Fruit fly (Drosophila melanogaster): ENCODE measurements around the gene CG15535.

CG15535 gene

dm6 chr3R:30459066-30459935, 35.6 kb upstream of the CG15535 start, which contains the start of the genes CG2224 and CDase (continued):
- TF ChIP-seq CG4730 (GFP tag; IDR thresholded peaks at IDR 0.05) (no peak), sr (GFP tag; IDR thresholded peaks at IDR 0.05) (peak; percentile 77; the same call in 2 of the 3 replicates), CG7839 (tag; optimal IDR thresholded peaks at IDR 0.05) (no peak), dan (GFP tag; IDR thresholded peaks at IDR 0.05) (no peak), CG2129 (GFP tag; IDR thresholded peaks at IDR 0.05; ENCODE audit: partially characterized antibody) (peak; percentile 63; the same call in 1 of the 2 replicates), CG4617 (GFP tag; optimal IDR thresholded peaks at IDR 0.05; ENCODE audit: borderline replicate concordance) (peak; percentile 16), Opbp (GFP tag; IDR thresholded peaks at IDR 0.05; ENCODE audit: partially characterized antibody) (peak; percentile 90; the same call in 2 of the 3 replicates), CG7963 (GFP tag; IDR thresholded peaks at IDR 0.05; ENCODE audit: partially characterized antibody) (peak; percentile 87), CG14860 (GFP tag; IDR thresholded peaks at IDR 0.05; ENCODE audit: partially characterized antibody) (peak; percentile 89), Sry-δ (GFP tag; optimal IDR thresholded peaks at IDR 0.05) (peak; percentile 68), hbn (GFP tag; IDR thresholded peaks at IDR 0.05; ENCODE audit: partially characterized antibody) (peak; percentile 97), PHDP (tag; optimal IDR thresholded peaks at IDR 0.05) (peak; percentile 8), inv (GFP tag; IDR thresholded peaks at IDR 0.05; ENCODE audit: partially characterized antibody) (peak; percentile 72), amos (GFP tag; IDR thresholded peaks at IDR 0.05; ENCODE audit: partially characterized antibody) (peak; percentile 89), HmgD (GFP tag; optimal IDR thresholded peaks at IDR 0.05) (no peak), exex (tag; optimal IDR thresholded peaks at IDR 0.05) (peak; percentile 71), unc-4 (GFP tag; IDR thresholded peaks at IDR 0.05; ENCODE audit: partially characterized antibody) (peak; percentile 96), CG10654 (GFP tag; optimal IDR thresholded peaks at IDR 0.05) (no peak), sna (GFP tag; IDR thresholded peaks at IDR 0.05; ENCODE audit: partially characterized antibody) (peak; percentile 95)

- TF ChIP-seq CG6254 (GFP tag; optimal IDR thresholded peaks at IDR 0.05) = no peak
- TF ChIP-seq rib (GFP tag; IDR thresholded peaks at IDR 0.05) = no peak
- TF ChIP-seq h (optimal IDR thresholded peaks at IDR 0.05) = no peak
- TF ChIP-seq CG6791 (GFP tag; IDR thresholded peaks at IDR 0.05; ENCODE audit: partially characterized antibody) = no peak
- TF ChIP-seq onecut (GFP tag; IDR thresholded peaks at IDR 0.05) = peak; percentile 41
- no peak for TF ChIP-seq CG16863 (GFP tag; optimal IDR thresholded peaks at IDR 0.05)
- 0 out of 3 replicates have a peak, but pooled peaks have one; percentile 20 for TF ChIP-seq HLH4C (GFP tag; IDR thresholded peaks at IDR 0.05; ENCODE audit: partially characterized antibody)
- TF ChIP-seq CG3163 (GFP tag; optimal IDR thresholded peaks at IDR 0.05) = no peak
- peak; percentile 55 for TF ChIP-seq CG17802 (tag; optimal IDR thresholded peaks at IDR 0.05)
- TF ChIP-seq Dek (tag; optimal IDR thresholded peaks at IDR 0.05) = no peak
- no peak for TF ChIP-seq hb (GFP tag; IDR thresholded peaks at IDR 0.05; ENCODE audit: partially characterized antibody)
- no peak for TF ChIP-seq lilli (GFP tag; optimal IDR thresholded peaks at IDR 0.05)
- no peak for TF ChIP-seq Myb (GFP tag; optimal IDR thresholded peaks at IDR 0.05)
- no peak for TF ChIP-seq Nf-YC (tag; optimal IDR thresholded peaks at IDR 0.05)
- TF ChIP-seq Dad (GFP tag; optimal IDR thresholded peaks at IDR 0.05) = no peak
- TF ChIP-seq Dp (GFP tag; optimal IDR thresholded peaks at IDR 0.05) = peak; percentile 25
- TF ChIP-seq Dfd (GFP tag; optimal IDR thresholded peaks at IDR 0.05) = peak in 1 of 2 experiments; percentile 26
- TF ChIP-seq pros (GFP tag; optimal IDR thresholded peaks at IDR 0.05) = no peak
- no peak for TF ChIP-seq esg (GFP tag; conservative IDR thresholded peaks at IDR 0.05)
- no peak for TF ChIP-seq Bgb (GFP tag; IDR thresholded peaks at IDR 0.05; ENCODE audit: partially characterized antibody)
- no peak for TF ChIP-seq CG8944 (GFP tag; optimal IDR thresholded peaks at IDR 0.05)
- TF ChIP-seq slou (GFP tag; optimal IDR thresholded peaks at IDR 0.05) = no peak
- TF ChIP-seq CG8478 (optimal IDR thresholded peaks at IDR 0.05) = peak; percentile 24
- no peak for TF ChIP-seq Vsx1 (GFP tag; optimal IDR thresholded peaks at IDR 0.05)
- no peak for TF ChIP-seq CG4404 (GFP tag; IDR thresholded peaks at IDR 0.05)
- no peak for TF ChIP-seq CG17361 (GFP tag; IDR thresholded peaks at IDR 0.05)
- peak; percentile 40; the same call in 1 of the 2 replicates for TF ChIP-seq E2f2 (GFP tag; IDR thresholded peaks at IDR 0.05)
- peak; percentile 88 for TF ChIP-seq CTCF (GFP tag; optimal IDR thresholded peaks at IDR 0.05)
These were observed 32.3 kb upstream of the CG15535 start, which contains the start of gene aralar1 for dm6 chr3R:30455817-30456544. Gene aralar1 (minus strand): TSS chr3R:30455867.

All from whole organism, embryonic.